Worm (Caenorhabditis elegans) whole organism, young adult: Measurements from ENCODE around the gene Y69E1A.4.
A peak's percentile ranks its signal among the peaks of the same experiment; 100 is the strongest.

Experiments used
- B0019.2 ChIP-seq: fragments of 200-800 bp; sonication (Bioruptor generic); conservative IDR thresholded peaks from 2 replicates; pipeline ENCODE4 v1.3.6; 2022; ENCODE audit warnings: missing genetic modification reagents, missing genetic modification characterization, missing compliant biosample characterization
- B0035.1 ChIP-seq: sonication (generic microtip); optimal IDR thresholded peaks from 2 replicates; lab custom pipeline; 2016; ENCODE audit warnings: missing genetic modification characterization, mild to moderate bottlenecking, missing compliant biosample characterization, missing genotype, missing genetic modification reagents
- B0336.3 ChIP-seq: fragments of 200-800 bp; sonication (Bioruptor generic); IDR thresholded peaks from 2 replicates; pipeline ENCODE4 v1.3.6; 2022; ENCODE audit warnings: missing genetic modification characterization, missing compliant biosample characterization
- F22D6.2 ChIP-seq: sonication (generic microtip); optimal IDR thresholded peaks from 2 replicates; lab custom pipeline; 2016; ENCODE audit warnings: mild to moderate bottlenecking, missing genetic modification characterization, missing compliant biosample characterization
- F33H1.4 ChIP-seq: fragments of 200-800 bp; sonication (Bioruptor generic); IDR thresholded peaks from 2 replicates; pipeline ENCODE4 v1.3.6; 2022; ENCODE audit warnings: missing genetic modification reagents, missing genetic modification characterization, missing compliant biosample characterization
- F57A8.1 ChIP-seq: fragments of 200-800 bp; sonication (Bioruptor generic); optimal IDR thresholded peaks from 2 replicates; lab custom pipeline; 2018; ENCODE audit warnings: mild to moderate bottlenecking, missing genetic modification characterization, moderate library complexity, missing compliant biosample characterization
- F57C9.4 ChIP-seq: sonication (generic microtip); optimal IDR thresholded peaks from 2 replicates; lab custom pipeline; 2017; ENCODE audit warnings: mild to moderate bottlenecking, missing genetic modification characterization, missing compliant biosample characterization
- T07F8.4 ChIP-seq: sonication (generic microtip); optimal IDR thresholded peaks from 2 replicates; lab custom pipeline; 2016; ENCODE audit warnings: mild to moderate bottlenecking, missing genetic modification characterization, moderate library complexity, missing compliant biosample characterization
- Y53F4B.3 ChIP-seq: fragments of 200-800 bp; sonication (Bioruptor generic); IDR thresholded peaks from 2 replicates; pipeline ENCODE4 v1.3.6; 2022; ENCODE audit warnings: missing genetic modification reagents, missing genetic modification characterization, missing compliant biosample characterization
- Y53G8AR.9 ChIP-seq: fragments of 200-800 bp; sonication (Bioruptor generic); conservative IDR thresholded peaks from 2 replicates; pipeline ENCODE4 v1.3.6; 2022; ENCODE audit warnings: missing genetic modification reagents, missing genetic modification characterization, missing compliant biosample characterization
- Y79H2A.3 ChIP-seq: fragments of 200-800 bp; sonication (Bioruptor generic); conservative IDR thresholded peaks from 2 replicates; pipeline ENCODE4 v1.3.6; 2022; ENCODE audit warnings: missing genetic modification reagents, missing genetic modification characterization, missing compliant biosample characterization
- ZK185.1 ChIP-seq: sonication (generic microtip); optimal IDR thresholded peaks from 2 replicates; lab custom pipeline; 2016; ENCODE audit warnings: mild to moderate bottlenecking, missing genetic modification characterization, missing compliant biosample characterization; ENCODE audit not compliant: poor library complexity, severe bottlenecking
- attf-5 ChIP-seq: fragments of 200-800 bp; sonication (Bioruptor generic); optimal IDR thresholded peaks from 2 replicates; lab custom pipeline; 2018; ENCODE audit warnings: mild to moderate bottlenecking, missing genetic modification characterization, missing compliant biosample characterization
- bed-2 ChIP-seq: fragments of 200-800 bp; sonication (Bioruptor generic); IDR thresholded peaks from 2 replicates; pipeline ENCODE4 v1.3.6; 2022; ENCODE audit warnings: missing genetic modification reagents, missing genetic modification characterization, missing compliant biosample characterization
- ccch-3 ChIP-seq: fragments of 200-800 bp; sonication (Bioruptor generic); optimal IDR thresholded peaks from 2 replicates; lab custom pipeline; 2018; ENCODE audit warnings: mild to moderate bottlenecking, missing genetic modification characterization, missing compliant biosample characterization
- cebp-1 ChIP-seq, 2 experiments: fragments of 200-800 bp in 1 of 2; sonication (Bioruptor generic) in 1 of 2; sonication (generic microtip) in 1 of 2; IDR thresholded peaks in 1 of 2; optimal IDR thresholded peaks in 1 of 2; 2 replicates each; pipeline versions ENCODE4 v1.3.6 to Lab custom; 2017 to 2022; ENCODE audit warnings: missing compliant biosample characterization in 2 of 2, missing genetic modification characterization in 2 of 2, mild to moderate bottlenecking in 1 of 2, missing genetic modification reagents in 1 of 2, moderate library complexity in 1 of 2
- ceh-58 ChIP-seq: fragments of 200-800 bp; sonication (Bioruptor generic); IDR thresholded peaks from 2 replicates; pipeline ENCODE4 v1.3.6; 2022; ENCODE audit warnings: missing genetic modification characterization, missing compliant biosample characterization
- ceh-91 ChIP-seq: fragments of 200-800 bp; sonication (Bioruptor generic); IDR thresholded peaks from 2 replicates; pipeline ENCODE4 v1.3.6; 2022; ENCODE audit warnings: missing genetic modification reagents, missing genetic modification characterization, missing compliant biosample characterization
- chd-7 ChIP-seq: sonication (generic microtip); optimal IDR thresholded peaks from 2 replicates; lab custom pipeline; 2016; ENCODE audit warnings: mild to moderate bottlenecking, missing genetic modification characterization, moderate library complexity, missing compliant biosample characterization
- egl-18 ChIP-seq: fragments of 200-800 bp; sonication (Bioruptor generic); IDR thresholded peaks from 2 replicates; pipeline ENCODE4 v1.3.6; 2022; ENCODE audit warnings: missing genetic modification reagents, missing genetic modification characterization, missing compliant biosample characterization
- egl-44 ChIP-seq: fragments of 200-800 bp; sonication (Bioruptor generic); IDR thresholded peaks from 2 replicates; pipeline ENCODE4 v1.3.6; 2022; ENCODE audit warnings: missing genetic modification reagents, missing genetic modification characterization, missing compliant biosample characterization
- ekl-4 ChIP-seq: fragments of 200-800 bp; sonication (Bioruptor generic); IDR thresholded peaks from 2 replicates; pipeline ENCODE4 v1.3.6; 2022; ENCODE audit warnings: missing genetic modification reagents, missing genetic modification characterization, missing compliant biosample characterization
- ets-4 ChIP-seq: fragments of 200-800 bp; sonication (Bioruptor generic); optimal IDR thresholded peaks from 2 replicates; lab custom pipeline; 2018; ENCODE audit warnings: mild to moderate bottlenecking, missing genetic modification characterization, missing compliant biosample characterization
- gei-17 ChIP-seq: fragments of 200-800 bp; sonication (Bioruptor generic); optimal IDR thresholded peaks from 2 replicates; lab custom pipeline; 2018; ENCODE audit warnings: mild to moderate bottlenecking, missing genetic modification characterization, missing compliant biosample characterization
- hlh-26 ChIP-seq: fragments of 200-800 bp; sonication (Bioruptor generic); conservative IDR thresholded peaks from 2 replicates; pipeline ENCODE4 v1.3.6; 2022; ENCODE audit warnings: missing genetic modification reagents, missing genetic modification characterization, missing compliant biosample characterization
- hmg-1.2 ChIP-seq: fragments of 200-800 bp; sonication (Bioruptor generic); IDR thresholded peaks from 2 replicates; pipeline ENCODE4 v1.3.6; 2022; ENCODE audit warnings: missing genetic modification reagents, missing genetic modification characterization, missing compliant biosample characterization
- hrde-1 ChIP-seq: sonication (generic microtip); optimal IDR thresholded peaks from 2 replicates; lab custom pipeline; 2016; ENCODE audit warnings: missing genetic modification characterization, mild to moderate bottlenecking, missing compliant biosample characterization, moderate library complexity, missing genotype, missing genetic modification reagents, borderline replicate concordance
- hsf-1 ChIP-seq: fragments of 200-800 bp; sonication (Bioruptor generic); IDR thresholded peaks from 2 replicates; pipeline ENCODE4 v1.3.6; 2022; ENCODE audit warnings: missing genetic modification reagents, missing genetic modification characterization, missing compliant biosample characterization
- lag-1 ChIP-seq: fragments of 200-800 bp; sonication (Bioruptor generic); IDR thresholded peaks from 2 replicates; pipeline ENCODE4 v1.3.6; 2022; ENCODE audit warnings: missing genetic modification reagents, missing genetic modification characterization, missing compliant biosample characterization
- let-526 ChIP-seq: fragments of 200-800 bp; sonication (Bioruptor generic); IDR thresholded peaks from 2 replicates; pipeline ENCODE4 v1.3.6; 2022; ENCODE audit warnings: missing genetic modification reagents, missing genetic modification characterization, missing compliant biosample characterization
- lin-26 ChIP-seq: fragments of 200-800 bp; sonication (Bioruptor generic); IDR thresholded peaks from 2 replicates; pipeline ENCODE4 v1.3.6; 2022; ENCODE audit warnings: missing genetic modification reagents, missing genetic modification characterization, missing compliant biosample characterization
- lin-35 ChIP-seq, 3 experiments: fragments of 150-350 bp in 2 of 3; sonication (generic microtip) in 1 of 3; optimal IDR thresholded peaks; 2 replicates each; lab custom pipeline; 2014 to 2018; ENCODE audit warnings: missing biosample characterization in 3 of 3, missing genetic modification characterization in 3 of 3, missing genetic modification reagents in 3 of 3
- madf-8 ChIP-seq: fragments of 200-800 bp; sonication (Bioruptor generic); conservative IDR thresholded peaks from 2 replicates; pipeline ENCODE4 v1.3.6; 2022; ENCODE audit warnings: missing genetic modification reagents, missing genetic modification characterization, missing compliant biosample characterization
- mel-28 ChIP-seq: sonication (generic microtip); optimal IDR thresholded peaks from 2 replicates; lab custom pipeline; 2016; ENCODE audit warnings: borderline replicate concordance, mild to moderate bottlenecking, missing genetic modification characterization, missing compliant biosample characterization
- mxl-1 ChIP-seq: sonication (generic microtip); optimal IDR thresholded peaks from 2 replicates; lab custom pipeline; 2016; ENCODE audit warnings: missing genetic modification characterization, missing compliant biosample characterization
- nfyb-1 ChIP-seq: fragments of 200-800 bp; sonication (Bioruptor generic); IDR thresholded peaks from 2 replicates; pipeline ENCODE4 v1.3.6; 2022; ENCODE audit warnings: missing genetic modification reagents, missing genetic modification characterization, missing compliant biosample characterization
- nhr-27 ChIP-seq: fragments of 200-800 bp; sonication (Bioruptor generic); optimal IDR thresholded peaks from 2 replicates; lab custom pipeline; 2018; ENCODE audit warnings: mild to moderate bottlenecking, missing genetic modification characterization, moderate library complexity, missing compliant biosample characterization
- nhr-80 ChIP-seq: sonication (generic microtip); optimal IDR thresholded peaks from 2 replicates; lab custom pipeline; 2016; ENCODE audit warnings: missing genetic modification characterization, missing compliant biosample characterization
- nhr-90 ChIP-seq: sonication (generic microtip); optimal IDR thresholded peaks from 2 replicates; lab custom pipeline; 2016; ENCODE audit warnings: missing genotype, mild to moderate bottlenecking, missing genetic modification characterization, missing compliant biosample characterization
- pha-4 ChIP-seq: fragments of 150-350 bp; sonication (generic microtip); optimal IDR thresholded peaks from 2 replicates; lab custom pipeline; 2014; ENCODE audit warnings: missing biosample characterization, missing genetic modification reagents, missing genetic modification characterization
- rpc-1 ChIP-seq, 2 experiments: fragments of 150-350 bp in 1 of 2; sonication (generic microtip) in 1 of 2; optimal IDR thresholded peaks; 2 replicates each; lab custom pipeline; 2014 to 2018; ENCODE audit warnings: missing biosample characterization in 1 of 2, missing genetic modification characterization in 1 of 2, missing genetic modification reagents in 1 of 2, missing genotype in 1 of 2
- sdz-38 ChIP-seq: sonication (generic microtip); optimal IDR thresholded peaks from 2 replicates; lab custom pipeline; 2016; ENCODE audit warnings: missing genotype, missing genetic modification characterization, missing compliant biosample characterization
- sptf-2 ChIP-seq: fragments of 200-800 bp; sonication (Bioruptor generic); optimal IDR thresholded peaks from 2 replicates; lab custom pipeline; 2018; ENCODE audit warnings: mild to moderate bottlenecking, missing genetic modification characterization, missing compliant biosample characterization
- tbx-9 ChIP-seq: sonication (generic microtip); optimal IDR thresholded peaks from 2 replicates; lab custom pipeline; 2016; ENCODE audit warnings: borderline replicate concordance, missing genetic modification characterization, inconsistent platforms, missing compliant biosample characterization
- unc-130 ChIP-seq: sonication (generic microtip); optimal IDR thresholded peaks from 2 replicates; lab custom pipeline; 2016; ENCODE audit warnings: missing genetic modification reagents, missing genetic modification characterization, missing compliant biosample characterization
- ztf-18 ChIP-seq: sonication (generic microtip); optimal IDR thresholded peaks from 2 replicates; lab custom pipeline; 2016; ENCODE audit warnings: missing genotype, mild to moderate bottlenecking, missing genetic modification characterization, missing compliant biosample characterization

Y69E1A.4 gene

ce11 chrIV:10933777-10934546, 21.1 kb upstream of the Y69E1A.4 start (continued):
- TF ChIP-seq ccch-3 (GFP tag; lab: Kevin White, UChicago) (no peak), pha-4 (tag; lab: Kevin White, UChicago) (no peak), tbx-9 (tag; lab: Kevin White, UChicago) (no peak), Y53F4B.3 (GFP tag; lab: Robert Waterston, UW) (no peak), ztf-18 (tag; lab: Kevin White, UChicago) (no peak), Y79H2A.3 (peak; percentile 65), T07F8.4 (tag; lab: Kevin White, UChicago) (no peak), nfyb-1 (peak; percentile 81), ekl-4 (GFP tag; lab: Robert Waterston, UW) (peak; percentile 46; the same call in 1 of the 2 replicates), bed-2 (GFP tag; lab: Robert Waterston, UW) (no peak), mel-28 (peak; percentile 16), F57A8.1 (GFP tag; lab: Kevin White, UChicago) (no peak), hmg-1.2 (peak; percentile 22; the same call in 1 of the 2 replicates), ceh-91 (GFP tag; lab: Robert Waterston, UW) (no peak), lin-35 (GFP tag; optimal IDR thresholded peaks at IDR 0.05; lab: Kevin White, UChicago) (peak in 1 of 3 experiments; percentile 39), nhr-27 (tag; lab: Kevin White, UChicago) (no peak), mxl-1 (tag; lab: Kevin White, UChicago) (no peak), sdz-38 (tag; lab: Kevin White, UChicago) (no peak), unc-130 (peak; percentile 14), Y53G8AR.9 (GFP tag; lab: Robert Waterston, UW) (peak; percentile 91), sptf-2 (GFP tag; lab: Kevin White, UChicago) (no peak), B0336.3 (GFP tag; lab: Robert Waterston, UW) (peak; percentile 84), lin-26 (GFP tag; lab: Robert Waterston, UW) (no peak), nhr-90 (tag; lab: Kevin White, UChicago) (no peak), B0019.2 (GFP tag; lab: Robert Waterston, UW) (no peak), hrde-1 (peak; percentile 49), egl-44 (peak; percentile 40; the same call in 1 of the 2 replicates), chd-7 (tag; lab: Kevin White, UChicago) (peak; percentile 83), attf-5 (GFP tag; lab: Kevin White, UChicago) (peak; percentile 32), F33H1.4 (GFP tag; lab: Robert Waterston, UW) (no peak), lag-1 (0 out of 2 replicates have a peak, but pooled peaks have one; percentile 57), gei-17 (no peak), F22D6.2 (tag; lab: Kevin White, UChicago) (no peak), nhr-80 (peak; percentile 0), ets-4 (GFP tag; lab: Kevin White, UChicago) (peak; percentile 14), B0035.1 (tag; lab: Kevin White, UChicago) (peak; percentile 33), egl-18 (GFP tag; lab: Robert Waterston, UW) (no peak), ceh-58 (GFP tag; lab: Robert Waterston, UW) (no peak), hlh-26 (GFP tag; lab: Robert Waterston, UW) (no peak), let-526 (GFP tag; lab: Robert Waterston, UW) (peak; percentile 43; the same call in 1 of the 2 replicates), ZK185.1 (tag; lab: Kevin White, UChicago) (peak; percentile 12), F57C9.4 (peak; percentile 5), madf-8 (GFP tag; lab: Robert Waterston, UW) (no peak), rpc-1 (optimal IDR thresholded peaks at IDR 0.05; lab: Kevin White, UChicago) (no peak), rpc-1 (tag; optimal IDR thresholded peaks at IDR 0.05; lab: Kevin White, UChicago) (no peak), cebp-1 (GFP tag; IDR thresholded peaks at IDR 0.05; lab: Robert Waterston, UW) (0 out of 2 replicates have a peak, but pooled peaks have one; percentile 7), cebp-1 (tag; optimal IDR thresholded peaks at IDR 0.05; lab: Kevin White, UChicago) (peak; percentile 82), hsf-1 (GFP tag; lab: Robert Waterston, UW) (no peak)
